Worm (Caenorhabditis elegans) whole organism, L4 larva: ENCODE measurements around the gene F41G3.19.

Experiments
- F49E8.2 ChIP-seq: sonication (generic microtip); optimal IDR thresholded peaks from 2 replicates; lab custom pipeline; 2016; ENCODE audit warnings: missing compliant biosample characterization, mild to moderate bottlenecking, missing genetic modification characterization, borderline replicate concordance
- aha-1 ChIP-seq: fragments of 150-350 bp; peaks from one replicate; lab custom pipeline; 2014; ENCODE audit warnings: missing biosample characterization, missing genetic modification characterization
- dpl-1 ChIP-seq: fragments of 150-350 bp; optimal IDR thresholded peaks from 2 replicates; lab custom pipeline; 2014; ENCODE audit warnings: missing biosample characterization, missing genetic modification reagents, missing genetic modification characterization
- lim-7 ChIP-seq: fragments of 200-800 bp; sonication (Bioruptor generic); IDR thresholded peaks from 2 replicates; pipeline ENCODE4 v1.3.6; 2022; ENCODE audit warnings: missing genetic modification characterization, missing compliant biosample characterization
- nhr-28 ChIP-seq: fragments of 150-350 bp; optimal IDR thresholded peaks from 2 replicates; lab custom pipeline; 2014; ENCODE audit warnings: missing biosample characterization, missing genetic modification characterization

- TF ChIP-seq dpl-1 = no peak
- TF ChIP-seq lim-7 (GFP tag; lab: Robert Waterston, UW) = no peak
- TF ChIP-seq F49E8.2 (tag; lab: Kevin White, UChicago) = no peak
- no peak for TF ChIP-seq aha-1
- no peak for TF ChIP-seq nhr-28
Measured at ce11 chrII:6746404-6746803, 5.5 kb downstream of the F41G3.19 start, which contains the start of gene F41G3.5.
